Worm (Caenorhabditis elegans) whole organism, L4 larva: ENCODE data around the gene cht-1.

ENCODE experiments used
- D1046.2 ChIP-seq: fragments of 200-800 bp; sonication (Bioruptor generic); IDR thresholded peaks from 2 replicates; pipeline ENCODE4 v1.3.6; 2022; ENCODE audit warnings: missing genetic modification characterization, missing compliant biosample characterization
- F26F4.8 ChIP-seq: fragments of 200-800 bp; sonication (Bioruptor generic); conservative IDR thresholded peaks from 2 replicates; pipeline ENCODE4 v1.3.6; 2022; ENCODE audit warnings: missing genetic modification characterization, missing compliant biosample characterization
- F37D6.2 ChIP-seq: sonication (generic microtip); optimal IDR thresholded peaks from 2 replicates; lab custom pipeline; 2016; ENCODE audit warnings: mild to moderate bottlenecking, missing genetic modification characterization, missing compliant biosample characterization
- R02D3.7 ChIP-seq: fragments of 150-350 bp; sonication (generic microtip); optimal IDR thresholded peaks from 3 replicates; lab custom pipeline; 2014; ENCODE audit warnings: missing biosample characterization, missing genetic modification characterization
- Y48G9A.11 ChIP-seq: fragments of 200-800 bp; sonication (Bioruptor generic); IDR thresholded peaks from 2 replicates; pipeline ENCODE4 v1.3.6; 2022; ENCODE audit warnings: missing genetic modification reagents, missing genetic modification characterization, missing compliant biosample characterization
- Y5F2A.4 ChIP-seq: fragments of 200-800 bp; sonication (Bioruptor generic); optimal IDR thresholded peaks from 2 replicates; lab custom pipeline; 2018; ENCODE audit warnings: mild to moderate bottlenecking, missing genetic modification characterization, missing compliant biosample characterization
- ZK337.2 ChIP-seq: fragments of 200-800 bp; sonication (Bioruptor generic); IDR thresholded peaks from 2 replicates; pipeline ENCODE4 v1.3.6; 2022; ENCODE audit warnings: missing genetic modification reagents, missing genetic modification characterization, missing compliant biosample characterization
- ama-1 ChIP-seq: fragments of 150-350 bp; optimal IDR thresholded peaks from 2 replicates; lab custom pipeline; 2014; ENCODE audit warnings: inconsistent platforms, mixed read lengths
- attf-4 ChIP-seq: sonication (generic microtip); optimal IDR thresholded peaks from 3 replicates; lab custom pipeline; 2017; ENCODE audit warnings: missing biosample characterization, missing genetic modification characterization
- ceh-32 ChIP-seq: sonication (generic microtip); optimal IDR thresholded peaks from 2 replicates; lab custom pipeline; 2016; ENCODE audit warnings: mild to moderate bottlenecking, missing genetic modification characterization, missing compliant biosample characterization; ENCODE audit not compliant: poor library complexity
- ceh-62 ChIP-seq: sonication (generic microtip); optimal IDR thresholded peaks from 2 replicates; lab custom pipeline; 2017; ENCODE audit warnings: missing biosample characterization, missing genetic modification characterization
- ctbp-1 ChIP-seq: fragments of 200-800 bp; sonication (Bioruptor generic); IDR thresholded peaks from 2 replicates; pipeline ENCODE4 v1.3.6; 2022; ENCODE audit warnings: missing genetic modification reagents, missing genetic modification characterization, missing compliant biosample characterization
- daf-16 ChIP-seq, 3 experiments: sonication (generic microtip); optimal IDR thresholded peaks; 2 replicates each; lab custom pipeline; 2016 to 2017; ENCODE audit warnings: missing genetic modification characterization in 3 of 3, missing genetic modification reagents in 3 of 3, mild to moderate bottlenecking in 2 of 3, missing compliant biosample characterization in 2 of 3, missing biosample characterization in 1 of 3, moderate library complexity in 1 of 3
- daf-8 ChIP-seq: fragments of 200-800 bp; sonication (Bioruptor generic); IDR thresholded peaks from 2 replicates; pipeline ENCODE4 v1.3.6; 2022; ENCODE audit warnings: missing genetic modification characterization, missing compliant biosample characterization
- dmd-6 ChIP-seq: fragments of 200-800 bp; sonication (Bioruptor generic); IDR thresholded peaks from 2 replicates; pipeline ENCODE4 v1.3.6; 2022; ENCODE audit warnings: missing genetic modification reagents, missing genetic modification characterization, missing compliant biosample characterization
- dmd-8 ChIP-seq: fragments of 200-800 bp; sonication (Bioruptor generic); IDR thresholded peaks from 2 replicates; pipeline ENCODE4 v1.3.6; 2022; ENCODE audit warnings: missing genetic modification characterization, missing compliant biosample characterization
- dmd-9 ChIP-seq: fragments of 200-800 bp; sonication (Bioruptor generic); IDR thresholded peaks from 2 replicates; pipeline ENCODE4 v1.3.6; 2022; ENCODE audit warnings: missing genetic modification reagents, missing genetic modification characterization, missing compliant biosample characterization
- duxl-1 ChIP-seq: sonication (generic microtip); optimal IDR thresholded peaks from 2 replicates; lab custom pipeline; 2016; ENCODE audit warnings: mild to moderate bottlenecking, missing genetic modification characterization, moderate library complexity, missing compliant biosample characterization; ENCODE audit not compliant: poor library complexity
- dve-1 ChIP-seq: sonication (generic microtip); optimal IDR thresholded peaks from 2 replicates; lab custom pipeline; 2017; ENCODE audit warnings: antibody characterized with exemption, mild to moderate bottlenecking, missing genetic modification characterization, missing compliant biosample characterization; ENCODE audit not compliant: insufficient read depth
- egl-27 ChIP-seq: sonication (generic microtip); optimal IDR thresholded peaks from 3 replicates; lab custom pipeline; 2017; ENCODE audit warnings: missing biosample characterization, missing genetic modification reagents, missing genetic modification characterization
- egl-43 ChIP-seq: fragments of 200-800 bp; sonication (Bioruptor generic); IDR thresholded peaks from 2 replicates; pipeline ENCODE4 v1.3.6; 2022; ENCODE audit warnings: missing genetic modification reagents, missing genetic modification characterization, missing compliant biosample characterization
- hif-1 ChIP-seq, 2 experiments: sonication (generic microtip); optimal IDR thresholded peaks; 2 replicates each; lab custom pipeline; 2016 to 2017; ENCODE audit warnings: missing compliant biosample characterization in 2 of 2, missing genetic modification characterization in 2 of 2, missing genetic modification reagents in 2 of 2, missing genotype in 2 of 2, mild to moderate bottlenecking in 1 of 2
- hmg-1.1 ChIP-seq: fragments of 200-800 bp; sonication (Bioruptor generic); IDR thresholded peaks from 2 replicates; pipeline ENCODE4 v1.3.6; 2022; ENCODE audit warnings: missing genetic modification reagents, missing genetic modification characterization, missing compliant biosample characterization
- lin-1 ChIP-seq: fragments of 200-800 bp; sonication (Bioruptor generic); IDR thresholded peaks from 2 replicates; pipeline ENCODE4 v1.3.6; 2022; ENCODE audit warnings: missing genetic modification reagents, missing genetic modification characterization, missing compliant biosample characterization
- lin-13 ChIP-seq: fragments of 150-350 bp; optimal IDR thresholded peaks from 2 replicates; lab custom pipeline; 2014; ENCODE audit warnings: missing biosample characterization, missing genetic modification reagents, missing genetic modification characterization
- madf-5 ChIP-seq, 2 experiments: fragments of 200-800 bp; sonication (Bioruptor generic); IDR thresholded peaks; 2 replicates each; pipeline ENCODE4 v1.3.6; 2022; ENCODE audit warnings: missing compliant biosample characterization in 2 of 2, missing genetic modification characterization in 2 of 2
- mdt-29 ChIP-seq: fragments of 200-800 bp; sonication (Bioruptor generic); IDR thresholded peaks from 2 replicates; pipeline ENCODE4 v1.3.6; 2022; ENCODE audit warnings: missing genetic modification reagents, missing genetic modification characterization, missing compliant biosample characterization
- nhr-102 ChIP-seq: sonication (generic microtip); optimal IDR thresholded peaks from 2 replicates; lab custom pipeline; 2016; ENCODE audit warnings: mild to moderate bottlenecking, missing genetic modification characterization, moderate library complexity, missing compliant biosample characterization
- nhr-11 ChIP-seq: fragments of 150-350 bp; optimal IDR thresholded peaks from 2 replicates; lab custom pipeline; 2014; ENCODE audit warnings: missing biosample characterization, missing genetic modification characterization
- nhr-28 ChIP-seq: fragments of 150-350 bp; optimal IDR thresholded peaks from 2 replicates; lab custom pipeline; 2014; ENCODE audit warnings: missing biosample characterization, missing genetic modification characterization
- nhr-41 ChIP-seq: fragments of 200-800 bp; sonication (Bioruptor generic); IDR thresholded peaks from 2 replicates; pipeline ENCODE4 v1.3.6; 2022; ENCODE audit warnings: missing genetic modification reagents, missing genetic modification characterization, missing compliant biosample characterization
- nhr-48 ChIP-seq: sonication (generic microtip); optimal IDR thresholded peaks from 2 replicates; lab custom pipeline; 2016; ENCODE audit warnings: mild to moderate bottlenecking, missing genetic modification characterization, missing compliant biosample characterization
- nhr-76 ChIP-seq: fragments of 150-350 bp; optimal IDR thresholded peaks from 2 replicates; lab custom pipeline; 2014; ENCODE audit warnings: missing biosample characterization, missing genetic modification characterization
- nhr-77 ChIP-seq: fragments of 150-350 bp; optimal IDR thresholded peaks from 2 replicates; lab custom pipeline; 2014; ENCODE audit warnings: missing biosample characterization, missing genetic modification characterization
- pqm-1 ChIP-seq: sonication (generic microtip); optimal IDR thresholded peaks from 2 replicates; lab custom pipeline; 2017; ENCODE audit warnings: missing biosample characterization, missing genetic modification characterization
- skn-1 ChIP-seq: fragments of 150-350 bp; optimal IDR thresholded peaks from 2 replicates; lab custom pipeline; 2014; ENCODE audit warnings: missing biosample characterization, missing genetic modification characterization
- snpc-1.2 ChIP-seq: fragments of 200-800 bp; sonication (Bioruptor generic); IDR thresholded peaks from 2 replicates; pipeline ENCODE4 v1.3.6; 2022; ENCODE audit warnings: missing genetic modification reagents, missing genetic modification characterization, missing compliant biosample characterization
- unc-130 ChIP-seq: sonication (generic microtip); optimal IDR thresholded peaks from 2 replicates; lab custom pipeline; 2016; ENCODE audit warnings: missing genetic modification reagents, missing genetic modification characterization, missing compliant biosample characterization
- unc-39 ChIP-seq: sonication (generic microtip); optimal IDR thresholded peaks from 2 replicates; lab custom pipeline; 2017; ENCODE audit warnings: missing biosample characterization, missing genetic modification characterization
- unc-62 ChIP-seq, 3 experiments: fragments of 150-350 bp in 1 of 3; sonication (generic microtip); optimal IDR thresholded peaks in 2 of 3; peaks in 1 of 3; 1 replicate in 1 of 3; 2 replicates in 2 of 3; lab custom pipeline; 2014 to 2017; ENCODE audit warnings: missing biosample characterization in 3 of 3, missing genetic modification characterization in 3 of 3, missing genetic modification reagents in 3 of 3, missing genotype in 1 of 3
- zip-11 ChIP-seq: fragments of 200-800 bp; sonication (Bioruptor generic); IDR thresholded peaks from 2 replicates; pipeline ENCODE4 v1.3.6; 2022; ENCODE audit warnings: missing genetic modification characterization, missing compliant biosample characterization
- zip-2 ChIP-seq: fragments of 150-350 bp; optimal IDR thresholded peaks from 2 replicates; lab custom pipeline; 2014; ENCODE audit warnings: missing biosample characterization, missing genetic modification characterization
- ztf-7 ChIP-seq: fragments of 150-350 bp; optimal IDR thresholded peaks from 2 replicates; lab custom pipeline; 2014; ENCODE audit warnings: missing biosample characterization, missing genetic modification characterization

The cht-1 gene

DNA sequence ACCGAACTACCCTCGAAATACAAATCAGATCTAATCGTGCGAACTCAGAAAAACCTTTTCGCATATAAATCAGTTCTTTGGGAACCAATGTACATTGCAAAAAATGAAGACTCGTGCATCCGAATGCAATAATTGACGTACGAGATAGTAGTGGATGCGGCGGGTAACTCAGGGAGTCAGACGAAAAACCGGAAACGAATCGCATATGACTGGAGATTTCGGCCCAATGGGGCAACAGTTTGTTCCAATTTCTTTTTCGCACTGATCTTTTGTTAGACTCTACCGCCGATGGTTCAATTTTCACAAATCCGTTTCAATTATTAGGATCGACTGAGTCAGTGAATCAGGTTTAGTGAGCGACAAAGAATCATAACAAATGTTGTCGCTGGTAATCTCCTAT is 33.0 kb downstream of the cht-1 start:
- TF ChIP-seq unc-62 (GFP tag; optimal IDR thresholded peaks at IDR 0.05 in 1 of 2; lab: Kevin White, UChicago), result peak in 1 of 2 experiments; percentile 88
- TF ChIP-seq unc-62 (tag; optimal IDR thresholded peaks at IDR 0.05; lab: Kevin White, UChicago), result no peak
- no peak for TF ChIP-seq ceh-32 (tag; lab: Kevin White, UChicago)

DNA sequence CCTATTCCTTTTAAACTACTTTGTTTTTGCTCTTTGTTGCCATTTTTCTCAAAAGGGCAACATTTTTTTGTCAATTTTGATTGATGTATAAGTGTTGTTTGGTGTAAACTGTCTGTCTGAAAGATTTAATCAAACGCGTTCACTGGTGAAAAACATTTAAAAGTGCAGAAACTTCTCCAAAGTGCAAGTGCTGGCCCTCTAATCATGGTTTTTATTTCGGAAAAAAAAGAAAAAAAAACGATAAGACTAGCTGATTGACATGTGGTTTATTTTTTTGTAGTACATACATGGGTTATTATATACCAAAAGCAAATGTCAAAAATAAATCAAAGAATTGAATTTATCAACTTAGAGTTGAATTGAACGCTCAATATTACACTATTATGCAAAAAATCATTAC is 37.4 kb downstream of the cht-1 start, which contains the start of gene dhs-26:
Gene dhs-26, minus strand, starts transcription at position 116 of the 400 bp plus-strand sequence.
- TF ChIP-seq nhr-76, result no peak
- peak; percentile 6 for TF ChIP-seq pqm-1
- no peak for TF ChIP-seq ceh-32 (tag; lab: Kevin White, UChicago)
- TF ChIP-seq nhr-77 (tag; lab: Kevin White, UChicago), result peak; percentile 77
- TF ChIP-seq ztf-7 (tag; lab: Kevin White, UChicago), result no peak
- TF ChIP-seq ama-1, result no peak
- no peak for TF ChIP-seq ctbp-1 (GFP tag; lab: Robert Waterston, UW)
- no peak for TF ChIP-seq ZK337.2 (GFP tag; lab: Robert Waterston, UW)
- TF ChIP-seq daf-16 (GFP tag; optimal IDR thresholded peaks at IDR 0.05; lab: Kevin White, UChicago), result no peak
- TF ChIP-seq daf-16 (tag; optimal IDR thresholded peaks at IDR 0.05; lab: Kevin White, UChicago), result peak; percentile 89
- TF ChIP-seq lin-13 (GFP tag; lab: Kevin White, UChicago), result no peak
- TF ChIP-seq egl-27 (tag; lab: Kevin White, UChicago), result no peak
- no peak for TF ChIP-seq hmg-1.1 (GFP tag; lab: Robert Waterston, UW)
- TF ChIP-seq Y5F2A.4, result no peak
- peak; percentile 16 for TF ChIP-seq zip-2 (tag; lab: Kevin White, UChicago)
- TF ChIP-seq madf-5 (GFP tag; IDR thresholded peaks at IDR 0.05; lab: Robert Waterston, UW), result no peak
- no peak for TF ChIP-seq attf-4 (tag; lab: Kevin White, UChicago)
- no peak for TF ChIP-seq dmd-9
- TF ChIP-seq zip-11 (GFP tag; lab: Robert Waterston, UW), result no peak
- TF ChIP-seq unc-62 (GFP tag; optimal IDR thresholded peaks at IDR 0.05 in 1 of 2; lab: Kevin White, UChicago), result no peak
- no peak for TF ChIP-seq unc-62 (tag; optimal IDR thresholded peaks at IDR 0.05; lab: Kevin White, UChicago)
- no peak for TF ChIP-seq F26F4.8 (GFP tag; lab: Robert Waterston, UW)
- no peak for TF ChIP-seq snpc-1.2 (GFP tag; lab: Robert Waterston, UW)
- peak; percentile 82 for TF ChIP-seq nhr-28 (tag; lab: Kevin White, UChicago)
- no peak for TF ChIP-seq ceh-62 (tag; lab: Kevin White, UChicago)
- peak; percentile 92 for TF ChIP-seq dmd-6
- TF ChIP-seq duxl-1 (tag; lab: Kevin White, UChicago), result no peak
- no peak for TF ChIP-seq R02D3.7 (tag; lab: Kevin White, UChicago)
- TF ChIP-seq Y48G9A.11 (GFP tag; lab: Robert Waterston, UW), result no peak
- no peak for TF ChIP-seq F37D6.2
- no peak for TF ChIP-seq lin-1 (GFP tag; lab: Robert Waterston, UW)
- no peak for TF ChIP-seq unc-39
- TF ChIP-seq nhr-11, result no peak
- no peak for TF ChIP-seq egl-43 (GFP tag; lab: Robert Waterston, UW)
- TF ChIP-seq nhr-41 (GFP tag; lab: Robert Waterston, UW), result no peak
- no peak for TF ChIP-seq hif-1 (tag; optimal IDR thresholded peaks at IDR 0.05; lab: Kevin White, UChicago)
- peak; percentile 74 for TF ChIP-seq dve-1 (tag; lab: Kevin White, UChicago)
- peak; percentile 54 for TF ChIP-seq nhr-48 (tag; lab: Kevin White, UChicago)
- TF ChIP-seq mdt-29, result no peak
- TF ChIP-seq D1046.2 (GFP tag; lab: Robert Waterston, UW), result no peak
- no peak for TF ChIP-seq dmd-8 (GFP tag; lab: Robert Waterston, UW)
- no peak for TF ChIP-seq nhr-102
- no peak for TF ChIP-seq unc-130 (GFP tag; lab: Kevin White, UChicago)
- no peak for TF ChIP-seq skn-1 (tag; lab: Kevin White, UChicago)
- no peak for TF ChIP-seq daf-8 (GFP tag; lab: Robert Waterston, UW)
